Fruit fly (Drosophila melanogaster): ENCODE measurements around the gene Or7a.

DNA sequence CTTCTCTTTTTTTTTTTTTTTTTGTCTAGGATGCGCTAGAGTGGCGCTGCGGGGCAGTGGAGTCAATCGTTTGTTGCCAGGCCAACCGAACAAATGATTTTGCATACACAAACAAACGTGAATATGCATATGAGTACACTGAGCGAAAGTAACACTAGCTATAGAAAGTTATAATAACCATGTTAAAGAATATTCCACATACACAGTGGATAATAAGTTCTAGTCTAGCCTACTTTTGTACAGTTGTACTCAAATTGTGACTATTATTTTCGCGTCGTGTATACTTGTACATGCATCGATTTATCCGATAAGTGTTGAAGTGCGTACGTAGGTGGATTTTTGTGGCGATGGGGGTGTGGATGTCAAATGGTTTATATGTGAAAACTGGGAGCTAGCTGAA lies 41.5 kb upstream of the Or7a start:
- TF ChIP-seq CG8478 (optimal IDR thresholded peaks at IDR 0.05) (no peak), CTCF (optimal IDR thresholded peaks at IDR 0.05) (no peak)
